Fruit fly (Drosophila melanogaster) Kc167 (cell line): ENCODE results near the gene CG2865.

Experiments
- Myc ChIP-seq: fragments of >200 bp; optimal IDR thresholded peaks from 2 replicates; lab custom pipeline; 2017; ENCODE audit warnings: missing external identifiers
- Sin3A ChIP-seq: fragments of >200 bp; optimal IDR thresholded peaks from 2 replicates; lab custom pipeline; 2018; ENCODE audit warnings: missing external identifiers
- h ChIP-seq: fragments of >200 bp; optimal IDR thresholded peaks from 3 replicates; lab custom pipeline; 2018; ENCODE audit warnings: missing external identifiers
- insv ChIP-seq: fragments of >200 bp; optimal IDR thresholded peaks from 3 replicates; lab custom pipeline; 2018; ENCODE audit warnings: missing external identifiers
- psq ChIP-seq: fragments of >200 bp; optimal IDR thresholded peaks from 2 replicates; lab custom pipeline; 2017; ENCODE audit warnings: missing external identifiers

dm6 chrX:2303771-2304513 is 10.7 kb upstream of the CG2865 start:
- TF ChIP-seq h (lab: Kevin White, UChicago) (no peak), Sin3A (lab: Kevin White, UChicago) (no peak), Myc (lab: Kevin White, UChicago) (no peak), psq (lab: Kevin White, UChicago) (no peak), insv (lab: Kevin White, UChicago) (peak; percentile 45)
